Fruit fly (Drosophila melanogaster) whole organism: Measurements from ENCODE around the gene pigeon.

Experiments used
- CG8478 ChIP-seq: fragments of >200 bp; optimal IDR thresholded peaks from 2 replicates; lab custom pipeline; 2018; ENCODE audit warnings: inconsistent platforms
- Dll ChIP-seq: fragments of >200 bp; optimal IDR thresholded peaks from 2 replicates; lab custom pipeline; 2017
- EcR ChIP-seq, 2 experiments: fragments of >200 bp; optimal IDR thresholded peaks; 2 replicates each; lab custom pipeline; 2017; ENCODE audit warnings: missing biosample characterization in 2 of 2, missing genetic modification characterization in 2 of 2, missing genetic modification reagents in 2 of 2
- pan ChIP-seq: fragments of >200 bp; optimal IDR thresholded peaks from 2 replicates; lab custom pipeline; 2017
- psq ChIP-seq: fragments of >200 bp; optimal IDR thresholded peaks from 2 replicates; lab custom pipeline; 2017
- usp ChIP-seq: fragments of >200 bp; optimal IDR thresholded peaks from 2 replicates; lab custom pipeline; 2017; ENCODE audit warnings: missing biosample characterization, missing genetic modification characterization, mixed read lengths

Gene pigeon

DNA sequence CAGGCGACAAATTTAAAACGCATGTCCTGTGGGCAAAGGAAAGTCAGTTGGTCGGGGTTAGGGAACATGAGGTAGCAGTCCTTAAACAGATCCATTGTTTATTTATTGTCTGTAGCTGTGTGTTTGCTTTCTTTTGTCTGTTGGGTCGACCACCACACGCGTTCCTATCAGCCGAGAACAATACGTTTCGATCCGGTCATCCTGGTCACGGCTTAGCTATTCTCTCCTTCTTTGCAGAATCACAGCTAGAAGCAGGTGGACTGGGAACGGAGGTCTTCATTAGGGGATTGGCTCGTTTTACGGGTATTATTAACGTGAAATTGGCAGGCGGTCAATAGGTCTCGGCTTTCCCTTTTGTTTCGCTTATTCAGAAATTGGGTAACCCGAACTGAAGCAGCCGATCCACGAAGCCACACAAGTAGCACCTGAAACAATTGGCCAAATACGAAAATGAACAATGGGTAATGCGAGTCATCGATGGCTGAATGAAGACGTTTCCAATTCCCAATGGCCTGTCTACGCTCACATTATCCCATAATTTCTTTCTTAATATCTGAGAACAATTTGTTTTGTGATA is 34.3 kb downstream of the pigeon start:
- no peak for TF ChIP-seq usp (GFP tag; lab: Kevin White, UChicago)

DNA sequence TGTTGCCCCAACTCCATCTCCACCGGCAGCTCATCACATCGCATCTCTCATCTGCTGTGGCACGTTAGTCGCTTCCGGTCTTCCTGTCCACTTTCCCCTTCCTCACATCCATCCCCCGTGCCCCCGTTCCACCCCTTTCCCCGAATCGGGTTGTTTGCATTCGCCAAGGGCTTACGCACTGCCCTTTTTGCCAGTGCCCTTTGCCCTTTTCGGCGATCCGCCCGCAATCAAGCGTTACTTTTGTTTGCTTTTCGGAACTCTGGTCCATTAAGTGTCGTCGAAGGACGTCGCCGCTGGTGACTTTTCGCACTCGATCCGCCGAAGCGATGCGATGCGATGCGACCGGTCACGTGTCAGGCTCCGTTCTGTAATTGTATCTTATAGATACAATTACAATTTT is 36.5 kb downstream of the pigeon start:
- TF ChIP-seq CG8478: no peak
- no peak for TF ChIP-seq pan
- no peak for TF ChIP-seq Dll
- TF ChIP-seq usp (GFP tag; lab: Kevin White, UChicago): no peak
- no peak for TF ChIP-seq EcR (GFP tag; optimal IDR thresholded peaks at IDR 0.05; lab: Kevin White, UChicago)
- no peak for TF ChIP-seq psq (lab: Kevin White, UChicago)

DNA sequence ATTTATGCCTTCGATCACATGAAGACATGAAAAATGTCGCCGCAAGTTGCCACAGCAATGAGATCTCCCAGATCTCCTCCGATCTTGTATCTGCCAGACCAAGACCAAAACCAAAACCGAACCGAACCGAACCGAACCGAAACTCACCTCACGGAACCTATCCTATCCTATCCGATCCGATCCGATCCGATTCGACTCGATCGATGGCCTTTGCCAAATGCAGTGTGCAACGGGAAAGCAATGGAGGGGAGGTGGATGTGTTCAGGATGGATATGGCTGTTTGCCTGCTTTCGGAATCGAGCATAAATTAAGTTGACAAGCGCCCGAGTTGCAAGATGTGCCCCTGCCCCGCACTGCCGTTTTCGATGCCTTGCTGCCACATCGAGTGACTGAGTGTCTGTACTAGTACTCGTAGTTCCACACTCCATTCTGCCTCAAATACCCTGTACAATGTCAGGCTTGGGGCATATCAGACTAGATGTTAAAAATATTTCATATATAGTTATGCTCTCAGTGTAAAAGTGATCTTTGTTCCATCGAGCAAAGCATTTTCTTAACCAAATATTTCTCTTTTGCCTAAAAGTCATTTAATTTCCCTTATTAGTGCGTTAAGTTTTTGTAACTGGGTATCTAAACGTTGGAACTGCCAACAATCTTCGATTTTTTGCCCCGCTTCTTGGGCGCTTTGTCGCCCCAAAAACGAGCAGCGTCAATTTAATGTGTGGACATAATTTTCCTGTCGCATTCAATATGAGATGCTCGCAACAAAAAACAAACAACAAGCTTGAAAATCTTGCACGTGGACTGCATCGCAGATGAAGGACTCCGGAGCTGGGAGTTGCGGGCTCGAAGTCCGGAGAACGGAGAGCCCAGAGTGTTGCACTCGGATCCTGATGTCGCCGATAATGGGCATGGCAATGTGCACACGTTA is 40.4 kb downstream of the pigeon start:
- TF ChIP-seq EcR (GFP tag; optimal IDR thresholded peaks at IDR 0.05; lab: Kevin White, UChicago) (peak in 1 of 2 experiments; percentile 55), psq (lab: Kevin White, UChicago) (no peak), pan (peak; percentile 73), CG8478 (no peak), Dll (no peak), usp (GFP tag; lab: Kevin White, UChicago) (no peak)

DNA sequence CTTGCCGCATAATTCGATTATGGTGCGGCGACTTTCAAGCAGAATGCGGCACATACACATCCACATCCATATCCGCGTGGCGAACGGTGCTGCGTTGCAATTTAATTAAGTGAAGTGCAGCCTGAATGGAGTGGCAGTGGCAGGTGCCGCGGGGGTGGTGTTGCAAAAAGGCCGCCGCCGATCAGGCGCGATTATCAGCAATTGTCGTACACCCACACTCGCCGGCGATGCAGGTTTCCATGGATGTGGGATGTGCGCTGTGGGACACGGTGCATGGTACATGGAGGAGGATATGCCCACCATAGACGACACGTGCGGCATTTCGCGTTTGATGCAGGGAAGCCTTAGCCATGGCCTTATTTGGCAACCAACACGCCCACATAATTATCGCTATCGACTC is 41.8 kb downstream of the pigeon start:
- TF ChIP-seq pan (no peak), psq (lab: Kevin White, UChicago) (no peak), EcR (GFP tag; optimal IDR thresholded peaks at IDR 0.05; lab: Kevin White, UChicago) (no peak), Dll (no peak), usp (GFP tag; lab: Kevin White, UChicago) (no peak)

DNA sequence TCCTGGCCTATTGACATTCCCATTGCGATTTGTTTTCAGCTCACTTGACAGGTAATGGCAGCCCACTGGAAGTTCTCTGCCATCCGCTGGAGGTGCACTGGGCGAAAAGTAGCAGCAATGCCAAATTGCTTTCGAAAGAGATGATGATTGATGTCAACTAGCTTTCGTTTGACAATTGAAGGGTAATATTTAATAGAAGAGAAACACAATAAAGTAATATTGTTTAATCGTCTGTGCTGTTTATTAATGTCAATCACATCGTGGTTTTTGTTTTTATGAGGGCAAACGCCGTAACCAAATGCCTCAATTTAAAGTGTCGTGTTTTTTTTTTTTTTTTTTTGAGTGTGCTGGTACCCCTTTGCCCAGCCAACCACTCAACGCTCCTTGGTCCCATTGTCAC is 43.2 kb downstream of the pigeon start:
- no peak for TF ChIP-seq EcR (GFP tag; optimal IDR thresholded peaks at IDR 0.05; lab: Kevin White, UChicago)
- no peak for TF ChIP-seq pan
- no peak for TF ChIP-seq Dll
- no peak for TF ChIP-seq psq (lab: Kevin White, UChicago)
- no peak for TF ChIP-seq CG8478
- no peak for TF ChIP-seq usp (GFP tag; lab: Kevin White, UChicago)

DNA sequence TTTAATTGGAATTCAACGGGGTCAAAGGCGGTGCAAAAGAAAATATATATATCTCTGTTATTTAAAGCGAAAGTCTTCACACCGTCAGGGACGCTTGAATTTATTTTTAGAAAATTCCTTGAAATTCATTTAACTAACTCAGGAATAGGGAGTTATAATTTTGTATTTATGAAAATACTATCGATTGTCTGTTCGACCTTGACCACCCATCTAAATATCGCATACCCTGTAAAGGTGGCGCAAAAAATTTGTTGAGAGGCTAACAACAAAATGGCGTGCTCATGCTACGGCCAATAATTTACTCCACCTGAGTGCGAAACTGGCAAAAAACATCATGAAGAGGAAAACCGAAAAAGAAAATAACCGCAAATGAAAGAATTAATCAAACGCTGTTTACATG is 44.7 kb downstream of the pigeon start:
- TF ChIP-seq psq (lab: Kevin White, UChicago) (no peak), CG8478 (no peak), Dll (no peak), EcR (GFP tag; optimal IDR thresholded peaks at IDR 0.05; lab: Kevin White, UChicago) (no peak), pan (peak; percentile 21)

DNA sequence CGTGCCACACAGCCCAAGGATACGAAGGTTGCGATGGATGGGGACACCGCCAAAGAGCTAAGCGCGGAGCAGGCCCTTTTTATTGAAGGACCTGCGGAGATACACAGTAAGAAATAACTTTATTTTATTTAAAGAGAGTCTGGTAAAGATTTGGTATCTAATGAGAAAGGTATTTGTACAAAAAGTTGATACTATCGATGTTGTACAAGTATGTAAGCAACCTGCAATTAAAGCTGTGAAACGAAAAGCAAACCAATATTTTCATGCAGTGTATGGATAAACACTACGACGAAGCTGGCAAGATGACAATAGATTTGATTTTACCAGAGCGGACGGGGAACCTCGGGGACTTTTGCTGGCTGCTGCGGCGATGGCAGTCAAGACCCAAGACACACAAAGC is 47.5 kb downstream of the pigeon start:
- no peak for TF ChIP-seq Dll
- no peak for TF ChIP-seq EcR (GFP tag; optimal IDR thresholded peaks at IDR 0.05; lab: Kevin White, UChicago)
- no peak for TF ChIP-seq usp (GFP tag; lab: Kevin White, UChicago)
- TF ChIP-seq psq (lab: Kevin White, UChicago): no peak
- TF ChIP-seq CG8478: no peak
- no peak for TF ChIP-seq pan

DNA sequence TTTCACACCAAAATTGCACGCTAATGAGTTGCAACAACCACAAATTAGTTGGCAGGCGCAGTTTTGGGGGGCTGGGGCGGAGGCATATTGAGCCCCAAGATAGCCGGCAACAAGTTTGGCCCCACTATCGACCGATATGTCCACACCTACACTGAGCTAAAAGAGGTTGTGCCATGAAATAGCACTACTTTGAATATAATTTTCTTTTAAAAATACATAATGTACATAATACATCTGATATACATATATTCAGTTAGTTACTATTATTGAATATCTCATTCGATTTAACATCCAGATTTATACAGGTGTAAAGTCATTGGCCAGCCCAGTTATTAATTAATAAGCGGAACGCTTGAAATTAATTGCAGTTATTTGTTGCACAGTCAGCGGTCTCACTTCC is 49.3 kb downstream of the pigeon start:
- TF ChIP-seq psq (lab: Kevin White, UChicago): no peak
- TF ChIP-seq pan: no peak
- no peak for TF ChIP-seq EcR (GFP tag; optimal IDR thresholded peaks at IDR 0.05; lab: Kevin White, UChicago)
- no peak for TF ChIP-seq usp (GFP tag; lab: Kevin White, UChicago)
- TF ChIP-seq CG8478: no peak
- TF ChIP-seq Dll: no peak

DNA sequence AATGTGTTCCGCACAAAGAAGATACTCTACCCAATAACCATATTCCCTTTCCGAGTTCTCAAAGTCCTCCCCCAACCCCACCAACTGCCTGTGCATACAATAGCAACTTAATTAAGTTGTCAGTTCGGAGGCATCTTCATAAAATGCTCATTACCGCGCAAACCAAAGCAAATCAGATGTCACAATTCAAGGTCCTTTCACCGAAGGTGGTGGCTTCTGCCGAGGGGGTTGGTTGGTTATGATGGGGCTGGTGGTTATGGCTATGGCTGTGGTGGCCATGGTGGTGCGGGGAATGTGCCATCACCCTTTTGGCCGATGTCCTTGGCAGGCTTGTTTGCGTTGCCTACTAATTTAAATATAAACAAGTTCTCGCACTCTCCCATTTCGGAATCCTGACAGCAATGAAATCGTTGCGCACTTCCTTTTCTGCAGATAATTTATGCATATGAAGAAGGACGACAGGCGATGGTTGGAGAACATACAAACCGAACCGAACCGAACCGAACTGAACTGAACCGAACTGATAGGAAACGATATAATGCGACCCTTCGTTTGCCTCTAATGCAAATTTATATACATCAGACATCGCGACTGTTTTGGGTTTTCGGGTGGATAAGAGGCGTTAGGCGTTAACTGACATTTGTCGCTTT is 49.9 kb downstream of the pigeon start:
- TF ChIP-seq Dll: no peak
- TF ChIP-seq EcR (GFP tag; optimal IDR thresholded peaks at IDR 0.05; lab: Kevin White, UChicago): no peak
- TF ChIP-seq psq (lab: Kevin White, UChicago): no peak
- no peak for TF ChIP-seq usp (GFP tag; lab: Kevin White, UChicago)
- TF ChIP-seq pan: no peak
- no peak for TF ChIP-seq CG8478

DNA sequence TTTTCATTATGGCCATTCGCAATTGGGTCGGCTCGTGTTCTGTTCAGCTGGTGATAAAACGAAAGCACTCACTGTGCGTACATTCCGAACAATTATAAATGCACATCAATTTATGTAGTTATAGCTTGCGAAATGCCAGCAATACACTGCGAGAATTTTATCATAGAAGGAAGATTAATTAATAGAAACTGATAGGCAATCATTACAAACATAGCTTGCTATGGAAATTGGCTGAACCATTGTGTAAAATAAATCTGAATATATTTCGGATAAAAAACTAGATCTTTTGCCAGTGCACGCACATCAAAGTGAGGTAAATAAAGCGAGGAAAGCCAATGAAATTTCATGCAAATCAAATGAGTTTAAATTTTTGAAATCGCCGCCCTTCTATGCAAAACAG is 52.8 kb downstream of the pigeon start:
- TF ChIP-seq psq (lab: Kevin White, UChicago) (no peak), Dll (no peak), EcR (GFP tag; optimal IDR thresholded peaks at IDR 0.05; lab: Kevin White, UChicago) (no peak), usp (GFP tag; lab: Kevin White, UChicago) (no peak), CG8478 (no peak), pan (no peak)
